Fruit fly (Drosophila melanogaster) whole organism, embryonic: Measurements from ENCODE around the gene CG2865.
A peak's percentile ranks its signal among the peaks of the same experiment; 100 is the strongest.

Experiments
- Ada2b ChIP-seq: fragments of 200-800 bp; sonication (Bioruptor generic); IDR thresholded peaks from 2 replicates; pipeline ENCODE4 v1.3.6; 2022; ENCODE audit warnings: missing biosample characterization, missing genetic modification characterization
- Atf-2 ChIP-seq: fragments of 200-800 bp; sonication (Bioruptor generic); optimal IDR thresholded peaks from 2 replicates; lab custom pipeline; 2016; ENCODE audit warnings: missing biosample characterization, missing genetic modification characterization
- Bgb ChIP-seq: fragments of 200-800 bp; sonication (Bioruptor generic); IDR thresholded peaks from 2 replicates; pipeline ENCODE4 v1.3.6; 2022; ENCODE audit warnings: missing biosample characterization, missing genetic modification characterization; ENCODE audit not compliant: partially characterized antibody
- CG10366 ChIP-seq: fragments of 200-800 bp; sonication (Bioruptor generic); IDR thresholded peaks from 2 replicates; pipeline ENCODE4 v1.3.6; 2022; ENCODE audit warnings: missing biosample characterization, missing genetic modification characterization
- CG11504 ChIP-seq: fragments of 200-800 bp; sonication (Bioruptor generic); optimal IDR thresholded peaks from 3 replicates; lab custom pipeline; 2019; ENCODE audit warnings: missing biosample characterization, mild to moderate bottlenecking, missing genetic modification characterization, moderate library complexity
- CG12071 ChIP-seq: fragments of 200-800 bp; sonication (Bioruptor generic); optimal IDR thresholded peaks from 3 replicates; lab custom pipeline; 2018; ENCODE audit warnings: missing biosample characterization, mild to moderate bottlenecking, missing genetic modification characterization
- CG12744 ChIP-seq: fragments of 200-800 bp; sonication (Bioruptor generic); optimal IDR thresholded peaks from 2 replicates; lab custom pipeline; 2016; ENCODE audit warnings: missing biosample characterization, missing genetic modification characterization
- CG14014 ChIP-seq: fragments of 200-800 bp; sonication (Bioruptor generic); IDR thresholded peaks from 2 replicates; pipeline ENCODE4 v1.3.6; 2022; ENCODE audit warnings: missing biosample characterization, missing genetic modification characterization
- CG14710 ChIP-seq: fragments of 200-800 bp; sonication (Bioruptor generic); optimal IDR thresholded peaks from 3 replicates; lab custom pipeline; 2019; ENCODE audit warnings: missing biosample characterization, mild to moderate bottlenecking, missing genetic modification characterization, moderate library complexity
- CG15073 ChIP-seq: fragments of 200-800 bp; sonication (Bioruptor generic); optimal IDR thresholded peaks from 2 replicates; lab custom pipeline; 2016; ENCODE audit warnings: missing biosample characterization, missing genetic modification characterization
- CG1529 ChIP-seq: fragments of 200-800 bp; sonication (Bioruptor generic); optimal IDR thresholded peaks from 3 replicates; lab custom pipeline; 2018; ENCODE audit warnings: missing biosample characterization, missing genetic modification characterization
- CG16863 ChIP-seq: fragments of 200-800 bp; sonication (Bioruptor generic); optimal IDR thresholded peaks from 3 replicates; lab custom pipeline; 2016; ENCODE audit warnings: missing biosample characterization, missing genetic modification characterization
- CG17328 ChIP-seq: fragments of 200-800 bp; sonication (Bioruptor generic); IDR thresholded peaks from 2 replicates; pipeline ENCODE4 v1.3.6; 2022; ENCODE audit warnings: missing biosample characterization, missing genetic modification characterization
- CG2120 ChIP-seq: fragments of 200-800 bp; sonication (Bioruptor generic); optimal IDR thresholded peaks from 3 replicates; lab custom pipeline; 2016; ENCODE audit warnings: missing biosample characterization, missing genetic modification characterization
- CG31365 ChIP-seq: fragments of 200-800 bp; sonication (Bioruptor generic); optimal IDR thresholded peaks from 2 replicates; lab custom pipeline; 2018; ENCODE audit warnings: missing biosample characterization, mild to moderate bottlenecking, missing genetic modification characterization
- CG34224 ChIP-seq: fragments of 200-800 bp; sonication (Bioruptor generic); IDR thresholded peaks from 3 replicates; pipeline ENCODE4 v1.3.6; 2022; ENCODE audit warnings: missing biosample characterization, missing genetic modification characterization; ENCODE audit not compliant: partially characterized antibody
- CG34376 ChIP-seq: fragments of 200-800 bp; sonication (Bioruptor generic); optimal IDR thresholded peaks from 2 replicates; lab custom pipeline; 2018; ENCODE audit warnings: missing biosample characterization, mild to moderate bottlenecking, missing genetic modification characterization
- CG4282 ChIP-seq: fragments of 200-800 bp; sonication (Bioruptor generic); optimal IDR thresholded peaks from 2 replicates; lab custom pipeline; 2016; ENCODE audit warnings: missing biosample characterization, missing genetic modification characterization
- CG5180 ChIP-seq: fragments of 200-800 bp; sonication (Bioruptor generic); optimal IDR thresholded peaks from 3 replicates; lab custom pipeline; 2017; ENCODE audit warnings: missing biosample characterization, missing genetic modification characterization, mild to moderate bottlenecking, moderate library complexity, missing genetic modification reagents
- CG7786 ChIP-seq: fragments of 200-800 bp; sonication (Bioruptor generic); optimal IDR thresholded peaks from 2 replicates; lab custom pipeline; 2016; ENCODE audit warnings: missing biosample characterization, missing genetic modification characterization
- CG8765 ChIP-seq: fragments of 200-800 bp; sonication (Bioruptor generic); IDR thresholded peaks from 2 replicates; pipeline ENCODE4 v1.3.6; 2022; ENCODE audit warnings: missing biosample characterization, missing genetic modification characterization
- CG9437 ChIP-seq: fragments of 200-800 bp; sonication (Bioruptor generic); optimal IDR thresholded peaks from 2 replicates; lab custom pipeline; 2018; ENCODE audit warnings: missing biosample characterization, mild to moderate bottlenecking, missing genetic modification characterization
- CG9727 ChIP-seq: fragments of 200-800 bp; sonication (Bioruptor generic); optimal IDR thresholded peaks from 3 replicates; lab custom pipeline; 2017; ENCODE audit warnings: missing biosample characterization, mild to moderate bottlenecking, missing genetic modification characterization
- Fer3 ChIP-seq: fragments of 200-800 bp; sonication (Bioruptor generic); optimal IDR thresholded peaks from 2 replicates; lab custom pipeline; 2018; ENCODE audit warnings: missing biosample characterization, mild to moderate bottlenecking, missing genetic modification characterization, moderate library complexity
- GATAe ChIP-seq: fragments of 200-800 bp; sonication (Bioruptor generic); conservative IDR thresholded peaks from 2 replicates; pipeline ENCODE4 v1.3.6; 2022; ENCODE audit warnings: missing biosample characterization, missing genetic modification characterization
- HmgD ChIP-seq: fragments of 200-800 bp; sonication (Bioruptor generic); optimal IDR thresholded peaks from 3 replicates; lab custom pipeline; 2016; ENCODE audit warnings: missing biosample characterization, missing genetic modification characterization
- Lim3 ChIP-seq: fragments of 200-800 bp; sonication (Bioruptor generic); IDR thresholded peaks from 2 replicates; pipeline ENCODE4 v1.3.6; 2022; ENCODE audit warnings: missing biosample characterization, missing genetic modification characterization
- Lpt ChIP-seq: fragments of >200 bp; optimal IDR thresholded peaks from 2 replicates; lab custom pipeline; 2018; ENCODE audit warnings: missing biosample characterization, missing genetic modification characterization
- Med ChIP-seq: fragments of 200-800 bp; sonication (Bioruptor generic); peaks from one replicate; lab custom pipeline; 2016; ENCODE audit warnings: missing biosample characterization, missing genetic modification characterization, mild to moderate bottlenecking, inconsistent platforms, moderate library complexity
- Tbp ChIP-seq: fragments of >200 bp; optimal IDR thresholded peaks from 2 replicates; lab custom pipeline; 2018; ENCODE audit warnings: missing biosample characterization, missing genetic modification characterization
- ac ChIP-seq: fragments of 200-800 bp; sonication (Bioruptor generic); optimal IDR thresholded peaks from 3 replicates; lab custom pipeline; 2017; ENCODE audit warnings: missing biosample characterization, mild to moderate bottlenecking, missing genetic modification characterization
- al ChIP-seq: fragments of 200-800 bp; sonication (Bioruptor generic); IDR thresholded peaks from 2 replicates; pipeline ENCODE4 v1.3.6; 2022; ENCODE audit warnings: missing biosample characterization, missing genetic modification characterization
- amos ChIP-seq: fragments of 200-800 bp; sonication (Bioruptor generic); IDR thresholded peaks from 2 replicates; pipeline ENCODE4 v1.3.6; 2022; ENCODE audit warnings: missing biosample characterization, missing genetic modification characterization; ENCODE audit not compliant: partially characterized antibody
- bab2 ChIP-seq: fragments of 200-800 bp; sonication (Bioruptor generic); optimal IDR thresholded peaks from 2 replicates; lab custom pipeline; 2016; ENCODE audit warnings: missing biosample characterization, missing genetic modification characterization
- btn ChIP-seq: fragments of 200-800 bp; sonication (Bioruptor generic); optimal IDR thresholded peaks from 2 replicates; lab custom pipeline; 2016; ENCODE audit warnings: missing biosample characterization, missing genetic modification characterization
- cg ChIP-seq: fragments of 200-800 bp; sonication (Bioruptor generic); optimal IDR thresholded peaks from 3 replicates; lab custom pipeline; 2019; ENCODE audit warnings: missing biosample characterization, mild to moderate bottlenecking, missing genetic modification characterization, moderate library complexity
- ci ChIP-seq: fragments of 200-800 bp; sonication (Bioruptor generic); IDR thresholded peaks from 3 replicates; pipeline ENCODE4 v1.3.6; 2022; ENCODE audit warnings: missing biosample characterization, missing genetic modification characterization
- corto ChIP-seq: fragments of 200-800 bp; sonication (Bioruptor generic); optimal IDR thresholded peaks from 2 replicates; lab custom pipeline; 2016; ENCODE audit warnings: missing biosample characterization, mild to moderate bottlenecking, missing genetic modification characterization, moderate library complexity
- croc ChIP-seq: fragments of 200-800 bp; sonication (Bioruptor generic); conservative IDR thresholded peaks from 3 replicates; pipeline ENCODE4 v1.3.6; 2022; ENCODE audit warnings: missing biosample characterization, missing genetic modification characterization
- disco-r ChIP-seq: fragments of 200-800 bp; sonication (Bioruptor generic); optimal IDR thresholded peaks from 2 replicates; lab custom pipeline; 2016; ENCODE audit warnings: missing biosample characterization, missing genetic modification characterization
- dysf ChIP-seq: fragments of 200-800 bp; sonication (Bioruptor generic); IDR thresholded peaks from 3 replicates; pipeline ENCODE4 v1.3.6; 2022; ENCODE audit warnings: missing biosample characterization, missing genetic modification characterization
- onecut ChIP-seq: fragments of 200-800 bp; sonication (Bioruptor generic); IDR thresholded peaks from 2 replicates; pipeline ENCODE4 v1.3.6; 2022; ENCODE audit warnings: missing biosample characterization, missing genetic modification characterization
- peb ChIP-seq: fragments of 200-800 bp; sonication (Bioruptor generic); IDR thresholded peaks from 2 replicates; pipeline ENCODE4 v1.3.6; 2022; ENCODE audit warnings: missing biosample characterization, missing genetic modification characterization
- psq ChIP-seq: fragments of 200-800 bp; sonication (Bioruptor generic); optimal IDR thresholded peaks from 2 replicates; lab custom pipeline; 2017; ENCODE audit warnings: missing biosample characterization, missing genetic modification characterization
- schlank ChIP-seq: fragments of 200-800 bp; sonication (Bioruptor generic); optimal IDR thresholded peaks from 2 replicates; lab custom pipeline; 2018; ENCODE audit warnings: missing biosample characterization, mild to moderate bottlenecking, missing genetic modification characterization
- sens ChIP-seq: fragments of 200-800 bp; sonication (Bioruptor generic); peaks from one replicate; lab custom pipeline; 2016; ENCODE audit warnings: missing biosample characterization, missing genetic modification characterization
- sens-2 ChIP-seq: fragments of 200-800 bp; sonication (Bioruptor generic); IDR thresholded peaks from 2 replicates; pipeline ENCODE4 v1.3.6; 2022; ENCODE audit warnings: missing biosample characterization, missing genetic modification characterization
- so ChIP-seq: fragments of 200-800 bp; sonication (Bioruptor generic); IDR thresholded peaks from 3 replicates; pipeline ENCODE4 v1.3.6; 2022; ENCODE audit warnings: missing biosample characterization, missing genetic modification characterization
- sqz ChIP-seq: fragments of 200-800 bp; sonication (Bioruptor generic); optimal IDR thresholded peaks from 3 replicates; lab custom pipeline; 2018; ENCODE audit warnings: missing biosample characterization, mild to moderate bottlenecking, missing genetic modification characterization
- tup ChIP-seq: fragments of 200-800 bp; sonication (Bioruptor generic); optimal IDR thresholded peaks from 2 replicates; lab custom pipeline; 2016; ENCODE audit warnings: missing biosample characterization, mild to moderate bottlenecking, missing genetic modification characterization, moderate library complexity

The CG2865 gene

DNA sequence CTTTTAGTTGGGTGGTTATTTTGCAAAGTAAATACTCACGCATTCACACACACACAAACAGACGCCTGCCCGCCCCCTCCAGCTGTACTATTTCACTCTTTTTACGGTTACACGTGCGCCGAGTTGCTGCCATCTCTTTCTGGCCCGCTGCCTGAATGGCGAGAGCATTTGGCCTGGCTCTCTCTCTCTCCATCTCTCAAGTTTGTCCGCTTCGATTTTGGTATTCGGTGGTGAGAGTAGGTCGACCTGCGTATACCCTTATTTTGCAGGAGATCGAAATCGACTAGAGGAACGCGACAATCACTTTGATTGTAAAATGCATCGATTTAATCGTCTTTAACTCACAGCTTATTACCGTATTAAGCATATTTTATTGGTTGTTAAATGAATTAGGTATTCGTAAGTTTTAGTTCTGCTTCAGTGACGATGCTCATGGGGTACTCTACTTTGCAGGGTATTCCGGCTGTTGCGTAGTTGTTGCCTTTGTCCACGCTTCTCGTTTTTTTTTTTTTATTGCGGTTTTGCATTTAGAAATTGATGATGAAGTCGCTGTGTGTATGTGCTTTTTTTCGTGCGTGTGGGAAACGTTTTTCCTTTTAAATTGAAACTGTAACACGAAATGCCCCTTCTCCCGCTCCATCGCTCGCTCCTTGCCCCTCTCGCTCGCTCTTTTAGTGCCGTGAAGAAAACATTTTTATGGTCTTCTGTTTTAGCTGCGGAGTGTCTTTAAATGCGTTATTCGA lies 10.7 kb upstream of the CG2865 start (continued):
- TF ChIP-seq CG8765 (GFP tag; lab: Robert Waterston, UW): peak; percentile 61
- TF ChIP-seq CG7786 (GFP tag; lab: Kevin White, UChicago): peak; percentile 96
- TF ChIP-seq btn (GFP tag; lab: Kevin White, UChicago): peak; percentile 90
- peak; percentile 83 for TF ChIP-seq Fer3 (tag; lab: Kevin White, UChicago)
- peak; percentile 63; the same call in 1 of the 2 replicates for TF ChIP-seq sens-2 (GFP tag; lab: Robert Waterston, UW)
- peak; percentile 80 for TF ChIP-seq CG12744 (GFP tag; lab: Kevin White, UChicago)
- TF ChIP-seq CG12071 (GFP tag; lab: Kevin White, UChicago): peak; percentile 89
- peak; percentile 51 for TF ChIP-seq ac (GFP tag; lab: Kevin White, UChicago)
- TF ChIP-seq CG15073: peak; percentile 1
- peak; percentile 61 for TF ChIP-seq tup (GFP tag; lab: Kevin White, UChicago)
- no peak for TF ChIP-seq Tbp (GFP tag; lab: Kevin White, UChicago)
- peak; percentile 88 for TF ChIP-seq CG11504 (tag; lab: Kevin White, UChicago)
- no peak for TF ChIP-seq Bgb
- peak; percentile 88 for TF ChIP-seq bab2 (GFP tag; lab: Kevin White, UChicago)
- peak; percentile 85 for TF ChIP-seq so (GFP tag; lab: Robert Waterston, UW)
- TF ChIP-seq dysf (GFP tag; lab: Robert Waterston, UW): peak; percentile 86
- TF ChIP-seq CG4282 (GFP tag; lab: Kevin White, UChicago): peak; percentile 85
- peak; percentile 75 for TF ChIP-seq al (GFP tag; lab: Robert Waterston, UW)
- TF ChIP-seq ci (GFP tag; lab: Robert Waterston, UW): peak; percentile 84
- peak; percentile 96 for TF ChIP-seq CG2120 (GFP tag; lab: Kevin White, UChicago)
- TF ChIP-seq corto (GFP tag; lab: Kevin White, UChicago): peak; percentile 15
- peak; percentile 97 for TF ChIP-seq Med (GFP tag; lab: Kevin White, UChicago)
- peak; percentile 86 for TF ChIP-seq CG17328 (GFP tag; lab: Robert Waterston, UW)
- peak; percentile 80 for TF ChIP-seq psq (GFP tag; lab: Kevin White, UChicago)
- TF ChIP-seq Atf-2 (GFP tag; lab: Kevin White, UChicago): peak; percentile 89
- peak; percentile 71 for TF ChIP-seq cg
- peak; percentile 73 for TF ChIP-seq croc
- peak; percentile 82 for TF ChIP-seq CG10366
- TF ChIP-seq sqz: peak; percentile 100
- TF ChIP-seq CG9437: peak; percentile 82
- TF ChIP-seq CG9727 (GFP tag; lab: Kevin White, UChicago): peak; percentile 91
- TF ChIP-seq CG14710 (tag; lab: Kevin White, UChicago): peak; percentile 79
- TF ChIP-seq sens (GFP tag; lab: Kevin White, UChicago): peak; percentile 99
- TF ChIP-seq schlank (tag; lab: Kevin White, UChicago): peak; percentile 78
- no peak for TF ChIP-seq CG34224 (GFP tag; lab: Robert Waterston, UW)
- 0 out of 2 replicates have a peak, but pooled peaks have one; percentile 22 for TF ChIP-seq Lim3
- TF ChIP-seq amos: no peak
- TF ChIP-seq Lpt (GFP tag; lab: Kevin White, UChicago): no peak
- TF ChIP-seq onecut: peak; percentile 75
- peak; percentile 89 for TF ChIP-seq disco-r (GFP tag; lab: Kevin White, UChicago)
- peak; percentile 84 for TF ChIP-seq CG1529 (GFP tag; lab: Kevin White, UChicago)
- peak; percentile 78 for TF ChIP-seq CG31365
- peak; percentile 70 for TF ChIP-seq CG5180 (GFP tag; lab: Kevin White, UChicago)
- TF ChIP-seq CG34376: peak; percentile 87
- TF ChIP-seq Ada2b: peak; percentile 88
- TF ChIP-seq GATAe (GFP tag; lab: Robert Waterston, UW): 0 out of 2 replicates have a peak, but pooled peaks have one; percentile 24
- TF ChIP-seq CG16863 (GFP tag; lab: Kevin White, UChicago): peak; percentile 93
- peak; percentile 77; the same call in 1 of the 2 replicates for TF ChIP-seq peb (GFP tag; lab: Robert Waterston, UW)
- peak; percentile 86 for TF ChIP-seq CG14014 (GFP tag; lab: Robert Waterston, UW)
- TF ChIP-seq HmgD (GFP tag; lab: Kevin White, UChicago): peak; percentile 84
